Worm (Caenorhabditis elegans) whole organism, mixed stage, embryonic: ENCODE results near the gene oac-50.

Experiments
- unc-62 ChIP-seq: fragments of 150-350 bp; optimal IDR thresholded peaks from 2 replicates; lab custom pipeline; 2014; ENCODE audit warnings: missing biosample characterization, missing genetic modification reagents, missing genetic modification characterization
- zip-8 ChIP-seq: fragments of 150-350 bp; optimal IDR thresholded peaks from 2 replicates; lab custom pipeline; 2014; ENCODE audit warnings: missing biosample characterization, missing genetic modification characterization

ce11 chrV:9079965-9080432 lies 6.7 kb upstream of the oac-50 start:
- no peak for TF ChIP-seq zip-8
- TF ChIP-seq unc-62 (GFP tag; lab: Kevin White, UChicago), result no peak
